Worm (Caenorhabditis elegans) whole organism, L3 larva: ENCODE data around the gene pdk-1.
A peak's percentile ranks its signal among the peaks of the same experiment; 100 is the strongest.

Experiments used
- R02D3.7 ChIP-seq: fragments of 150-350 bp; optimal IDR thresholded peaks from 2 replicates; lab custom pipeline; 2014; ENCODE audit warnings: missing biosample characterization, missing genetic modification characterization
- ZK546.5 ChIP-seq: sonication (generic microtip); optimal IDR thresholded peaks from 2 replicates; lab custom pipeline; 2017; ENCODE audit warnings: missing biosample characterization, missing genetic modification characterization
- aly-2 ChIP-seq: fragments of 150-350 bp; optimal IDR thresholded peaks from 2 replicates; lab custom pipeline; 2014; ENCODE audit warnings: missing biosample characterization, missing genetic modification characterization
- ama-1 ChIP-seq: fragments of 150-350 bp; optimal IDR thresholded peaks from 2 replicates; lab custom pipeline; 2018
- ceh-16 ChIP-seq: sonication (generic microtip); optimal IDR thresholded peaks from 2 replicates; lab custom pipeline; 2017; ENCODE audit warnings: missing biosample characterization, missing genetic modification characterization
- ceh-28 ChIP-seq: fragments of 150-350 bp; optimal IDR thresholded peaks from 2 replicates; lab custom pipeline; 2014; ENCODE audit warnings: missing biosample characterization, missing genetic modification reagents, missing genetic modification characterization
- ceh-82 ChIP-seq: fragments of 150-350 bp; optimal IDR thresholded peaks from 2 replicates; lab custom pipeline; 2014; ENCODE audit warnings: missing biosample characterization, missing genetic modification characterization
- ceh-9 ChIP-seq: sonication (generic microtip); optimal IDR thresholded peaks from 2 replicates; lab custom pipeline; 2018; ENCODE audit warnings: missing biosample characterization, missing genetic modification characterization
- daf-12 ChIP-seq: fragments of 150-350 bp; optimal IDR thresholded peaks from 2 replicates; lab custom pipeline; 2014; ENCODE audit warnings: missing biosample characterization, missing genetic modification reagents, missing genetic modification characterization
- egl-27 ChIP-seq: sonication (generic microtip); optimal IDR thresholded peaks from 4 replicates; lab custom pipeline; 2017; ENCODE audit warnings: missing biosample characterization, missing genetic modification reagents, missing genetic modification characterization
- egl-5 ChIP-seq: fragments of 150-350 bp; optimal IDR thresholded peaks from 2 replicates; lab custom pipeline; 2017; ENCODE audit warnings: missing biosample characterization, missing genetic modification reagents, missing genetic modification characterization, inconsistent platforms
- elt-1 ChIP-seq: fragments of 150-350 bp; optimal IDR thresholded peaks from 2 replicates; lab custom pipeline; 2014; ENCODE audit warnings: missing biosample characterization, missing genetic modification characterization
- elt-2 ChIP-seq: sonication (generic microtip); optimal IDR thresholded peaks from 2 replicates; lab custom pipeline; 2016; ENCODE audit warnings: missing genetic modification reagents, mild to moderate bottlenecking, missing genetic modification characterization, missing compliant biosample characterization
- elt-3 ChIP-seq, 3 experiments: fragments of 150-350 bp in 1 of 3; sonication (generic microtip) in 2 of 3; optimal IDR thresholded peaks; 2 replicates in 2 of 3; 4 replicates in 1 of 3; lab custom pipeline; 2014 to 2017; ENCODE audit warnings: missing biosample characterization in 3 of 3, missing genetic modification characterization in 3 of 3
- eor-1 ChIP-seq, 2 experiments: fragments of 150-350 bp; optimal IDR thresholded peaks; 2 replicates each; lab custom pipeline; 2014 to 2018; ENCODE audit warnings: missing biosample characterization in 2 of 2, missing genetic modification characterization in 2 of 2
- fkh-10 ChIP-seq: sonication (generic microtip); optimal IDR thresholded peaks from 2 replicates; lab custom pipeline; 2017; ENCODE audit warnings: missing biosample characterization, missing genetic modification reagents, missing genetic modification characterization
- fkh-2 ChIP-seq: fragments of 150-350 bp; optimal IDR thresholded peaks from 2 replicates; lab custom pipeline; 2014; ENCODE audit warnings: missing biosample characterization, missing genetic modification reagents, missing genetic modification characterization
- fos-1 ChIP-seq: fragments of 150-350 bp; optimal IDR thresholded peaks from 2 replicates; lab custom pipeline; 2014; ENCODE audit warnings: missing biosample characterization, missing genetic modification characterization
- hmg-11 ChIP-seq: sonication (generic microtip); optimal IDR thresholded peaks from 2 replicates; lab custom pipeline; 2016; ENCODE audit warnings: missing genetic modification characterization, missing compliant biosample characterization
- jun-1 ChIP-seq: fragments of 150-350 bp; optimal IDR thresholded peaks from 2 replicates; lab custom pipeline; 2014; ENCODE audit warnings: missing biosample characterization, missing genetic modification reagents, missing genetic modification characterization
- lin-15B ChIP-seq: fragments of 150-350 bp; optimal IDR thresholded peaks from 2 replicates; lab custom pipeline; 2014; ENCODE audit warnings: missing biosample characterization, missing genetic modification characterization
- lin-39 ChIP-seq: fragments of 150-350 bp; optimal IDR thresholded peaks from 2 replicates; lab custom pipeline; 2018; ENCODE audit warnings: missing biosample characterization, missing genetic modification reagents, missing genetic modification characterization
- lsy-12 ChIP-seq: sonication (generic microtip); optimal IDR thresholded peaks from 2 replicates; lab custom pipeline; 2016; ENCODE audit warnings: mild to moderate bottlenecking, missing genetic modification characterization, missing compliant biosample characterization
- mdl-1 ChIP-seq: fragments of 150-350 bp; optimal IDR thresholded peaks from 2 replicates; lab custom pipeline; 2014; ENCODE audit warnings: missing biosample characterization, missing genetic modification characterization
- mml-1 ChIP-seq: fragments of 150-350 bp; sonication (generic microtip); optimal IDR thresholded peaks from 3 replicates; lab custom pipeline; 2014; ENCODE audit warnings: missing biosample characterization, missing genetic modification characterization
- nfya-1 ChIP-seq: sonication (generic microtip); optimal IDR thresholded peaks from 2 replicates; lab custom pipeline; 2017; ENCODE audit warnings: missing genetic modification characterization, mild to moderate bottlenecking, missing compliant biosample characterization, antibody characterized with exemption, moderate library complexity; ENCODE audit not compliant: insufficient read depth
- nhr-11 ChIP-seq: fragments of 150-350 bp; optimal IDR thresholded peaks from 2 replicates; lab custom pipeline; 2014; ENCODE audit warnings: missing biosample characterization, missing genetic modification characterization
- nhr-12 ChIP-seq: fragments of 150-350 bp; optimal IDR thresholded peaks from 2 replicates; lab custom pipeline; 2014; ENCODE audit warnings: missing biosample characterization, missing genetic modification characterization
- nhr-23 ChIP-seq: fragments of 150-350 bp; optimal IDR thresholded peaks from 2 replicates; lab custom pipeline; 2014; ENCODE audit warnings: missing biosample characterization, missing genetic modification reagents, missing genetic modification characterization
- nhr-237 ChIP-seq: fragments of 150-350 bp; optimal IDR thresholded peaks from 2 replicates; lab custom pipeline; 2014; ENCODE audit warnings: missing biosample characterization, missing genetic modification characterization
- nhr-25 ChIP-seq: sonication (generic microtip); optimal IDR thresholded peaks from 2 replicates; lab custom pipeline; 2017; ENCODE audit warnings: missing biosample characterization, missing genetic modification characterization
- nhr-28 ChIP-seq: fragments of 150-350 bp; optimal IDR thresholded peaks from 2 replicates; lab custom pipeline; 2014; ENCODE audit warnings: missing biosample characterization, missing genetic modification characterization
- nhr-43 ChIP-seq: sonication (generic microtip); optimal IDR thresholded peaks from 2 replicates; lab custom pipeline; 2016; ENCODE audit warnings: mild to moderate bottlenecking, missing genetic modification characterization, missing compliant biosample characterization; ENCODE audit not compliant: poor library complexity, severe bottlenecking
- nhr-67 ChIP-seq: fragments of 150-350 bp; optimal IDR thresholded peaks from 2 replicates; lab custom pipeline; 2014; ENCODE audit warnings: missing biosample characterization, missing genetic modification characterization
- nhr-76 ChIP-seq: fragments of 150-350 bp; sonication (generic microtip); optimal IDR thresholded peaks from 5 replicates; lab custom pipeline; 2014; ENCODE audit warnings: missing biosample characterization, missing genetic modification characterization
- nhr-77 ChIP-seq: fragments of 150-350 bp; optimal IDR thresholded peaks from 2 replicates; lab custom pipeline; 2014; ENCODE audit warnings: missing biosample characterization, missing genetic modification characterization
- pha-4 ChIP-seq: fragments of 150-350 bp; optimal IDR thresholded peaks from 2 replicates; lab custom pipeline; 2014; ENCODE audit warnings: missing biosample characterization, missing genetic modification reagents, missing genetic modification characterization
- pqm-1 ChIP-seq: fragments of 150-350 bp; optimal IDR thresholded peaks from 2 replicates; lab custom pipeline; 2017; ENCODE audit warnings: missing biosample characterization, missing genetic modification characterization, inconsistent platforms
- sea-2 ChIP-seq: fragments of 150-350 bp; sonication (generic microtip); optimal IDR thresholded peaks from 4 replicates; lab custom pipeline; 2014; ENCODE audit warnings: missing biosample characterization, missing genetic modification reagents, missing genetic modification characterization
- skn-1 ChIP-seq: fragments of 150-350 bp; optimal IDR thresholded peaks from 2 replicates; lab custom pipeline; 2014; ENCODE audit warnings: missing biosample characterization, missing genetic modification characterization
- snpc-4 ChIP-seq: fragments of 150-350 bp; optimal IDR thresholded peaks from 2 replicates; lab custom pipeline; 2014; ENCODE audit warnings: missing biosample characterization, missing genetic modification characterization
- tbx-2 ChIP-seq: sonication (generic microtip); optimal IDR thresholded peaks from 2 replicates; lab custom pipeline; 2016; ENCODE audit warnings: mild to moderate bottlenecking, missing genetic modification characterization, missing compliant biosample characterization
- unc-39 ChIP-seq: sonication (generic microtip); optimal IDR thresholded peaks from 4 replicates; lab custom pipeline; 2017; ENCODE audit warnings: missing biosample characterization, missing genetic modification characterization
- unc-62 ChIP-seq: fragments of 150-350 bp; sonication (generic microtip); optimal IDR thresholded peaks from 4 replicates; lab custom pipeline; 2014; ENCODE audit warnings: missing biosample characterization, missing genetic modification reagents, missing genetic modification characterization
- zag-1 ChIP-seq: fragments of 150-350 bp; optimal IDR thresholded peaks from 2 replicates; lab custom pipeline; 2014; ENCODE audit warnings: missing biosample characterization, missing genetic modification characterization
- ztf-11 ChIP-seq: fragments of 150-350 bp; optimal IDR thresholded peaks from 2 replicates; lab custom pipeline; 2014; ENCODE audit warnings: missing biosample characterization, missing genetic modification characterization
- ztf-4 ChIP-seq: fragments of 150-350 bp; optimal IDR thresholded peaks from 2 replicates; lab custom pipeline; 2014; ENCODE audit warnings: missing biosample characterization, missing genetic modification characterization

pdk-1 gene

ce11 chrX:1344321-1344720 lies 23.2 kb downstream of the pdk-1 start, which contains the start of gene ins-39:
Gene ins-39 (minus strand): TSS chrX:1344421.
- TF ChIP-seq nhr-77 (no peak), elt-2 (tag; lab: Kevin White, UChicago) (no peak), nhr-25 (tag; lab: Kevin White, UChicago) (no peak), aly-2 (tag; lab: Kevin White, UChicago) (no peak), R02D3.7 (no peak), ceh-28 (tag; lab: Kevin White, UChicago) (no peak), sea-2 (GFP tag; lab: Kevin White, UChicago) (no peak), egl-27 (tag; lab: Kevin White, UChicago) (no peak), nhr-43 (no peak), lsy-12 (no peak), ztf-4 (no peak)

- TF ChIP-seq pha-4 (peak; percentile 97), nhr-67 (tag; lab: Kevin White, UChicago) (peak; percentile 43), nhr-12 (peak; percentile 26), nhr-25 (tag; lab: Kevin White, UChicago) (peak; percentile 97), nhr-76 (tag; lab: Kevin White, UChicago) (peak; percentile 67), nfya-1 (tag; lab: Kevin White, UChicago) (peak; percentile 92), lsy-12 (peak; percentile 92), mdl-1 (tag; lab: Kevin White, UChicago) (peak; percentile 80), hmg-11 (tag; lab: Kevin White, UChicago) (peak; percentile 97), unc-62 (GFP tag; lab: Kevin White, UChicago) (peak; percentile 87), mml-1 (tag; lab: Kevin White, UChicago) (no peak), egl-27 (tag; lab: Kevin White, UChicago) (peak; percentile 93), eor-1 (tag; optimal IDR thresholded peaks at IDR 0.05; lab: Kevin White, UChicago) (peak in 1 of 2 experiments; percentile 81), ztf-11 (tag; lab: Kevin White, UChicago) (no peak), ztf-4 (peak; percentile 72), nhr-11 (peak; percentile 94), elt-2 (tag; lab: Kevin White, UChicago) (peak; percentile 78), elt-1 (tag; lab: Kevin White, UChicago) (peak; percentile 79), zag-1 (peak; percentile 83), fkh-2 (peak; percentile 59), ceh-82 (tag; lab: Kevin White, UChicago) (peak; percentile 97), aly-2 (tag; lab: Kevin White, UChicago) (peak; percentile 91), sea-2 (GFP tag; lab: Kevin White, UChicago) (no peak), lin-15B (tag; lab: Kevin White, UChicago) (peak; percentile 38), ceh-9 (tag; lab: Kevin White, UChicago) (no peak), ama-1 (lab: Kevin White, UChicago) (no peak), nhr-77 (peak; percentile 97), nhr-237 (tag; lab: Kevin White, UChicago) (peak; percentile 72), daf-12 (tag; lab: Kevin White, UChicago) (peak; percentile 69), ZK546.5 (no peak), skn-1 (peak; percentile 96), ceh-16 (tag; lab: Kevin White, UChicago) (peak; percentile 83), tbx-2 (tag; lab: Kevin White, UChicago) (peak; percentile 98), fkh-10 (GFP tag; lab: Kevin White, UChicago) (peak; percentile 97), nhr-43 (peak; percentile 98), pqm-1 (tag; lab: Kevin White, UChicago) (peak; percentile 77), lin-39 (tag; lab: Kevin White, UChicago) (peak; percentile 97), ceh-28 (tag; lab: Kevin White, UChicago) (peak; percentile 99), fos-1 (tag; lab: Kevin White, UChicago) (peak; percentile 93), R02D3.7 (peak; percentile 90), nhr-28 (tag; lab: Kevin White, UChicago) (peak; percentile 81), unc-39 (peak; percentile 45), egl-5 (tag; lab: Kevin White, UChicago) (peak; percentile 83), nhr-23 (peak; percentile 97), jun-1 (tag; lab: Kevin White, UChicago) (peak; percentile 99), elt-3 (tag; optimal IDR thresholded peaks at IDR 0.05; lab: Kevin White, UChicago) (peak; percentile 50 to 96 (median 81)), snpc-4 (tag; lab: Kevin White, UChicago) (peak; percentile 95)
- TF ChIP-seq, all 47 proteins: peak for 41
Measured at ce11 chrX:1344818-1345217, 23.7 kb downstream of the pdk-1 start.
